Worm (Caenorhabditis elegans): ENCODE data around the gene coq-3.
A peak's percentile ranks its signal among the peaks of the same experiment; 100 is the strongest.

coq-3 gene

ce11 chrIV:14800931-14801330 lies 4.8 kb upstream of the coq-3 start:
- peak; percentile 68 for TF ChIP-seq nfya-1 (tag; optimal IDR thresholded peaks at IDR 0.05)
- TF ChIP-seq ztf-16 (tag; optimal IDR thresholded peaks at IDR 0.05), result no peak
- no peak for TF ChIP-seq lim-6 (tag; optimal IDR thresholded peaks at IDR 0.05)
- no peak for TF ChIP-seq unc-42 (tag; optimal IDR thresholded peaks at IDR 0.05)

- no peak for TF ChIP-seq ceh-18 (tag; optimal IDR thresholded peaks at IDR 0.05)
- TF ChIP-seq K02D7.2 (tag; optimal IDR thresholded peaks at IDR 0.05), result no peak
- TF ChIP-seq eyg-1 (tag; optimal IDR thresholded peaks at IDR 0.05), result no peak
- no peak for TF ChIP-seq odd-2 (tag; optimal IDR thresholded peaks at IDR 0.05)
Observed at ce11 chrIV:14799186-14799585, 3.1 kb upstream of the coq-3 start, which contains the start of gene Y57G11C.14. Y57G11C.14 (plus strand) TSS chrIV:14799311.

- no peak for TF ChIP-seq ceh-34 (tag; optimal IDR thresholded peaks at IDR 0.05)
- TF ChIP-seq che-1 (tag; optimal IDR thresholded peaks at IDR 0.05), result no peak
- TF ChIP-seq ceh-14 (tag; optimal IDR thresholded peaks at IDR 0.05), result no peak
- TF ChIP-seq ceh-22 (tag; optimal IDR thresholded peaks at IDR 0.05), result no peak
- no peak for TF ChIP-seq F13H6.1 (tag; optimal IDR thresholded peaks at IDR 0.05)
- TF ChIP-seq ets-4 (tag; optimal IDR thresholded peaks at IDR 0.05), result no peak
- TF ChIP-seq elt-2 (tag; optimal IDR thresholded peaks at IDR 0.05), result no peak
- TF ChIP-seq nhr-232 (tag; optimal IDR thresholded peaks at IDR 0.05), result no peak
- TF ChIP-seq zip-5 (tag; optimal IDR thresholded peaks at IDR 0.05), result no peak
- TF ChIP-seq ttx-3 (tag; optimal IDR thresholded peaks at IDR 0.05), result no peak
- TF ChIP-seq eyg-1 (tag; optimal IDR thresholded peaks at IDR 0.05), result no peak
- no peak for TF ChIP-seq ceh-19 (GFP tag; optimal IDR thresholded peaks at IDR 0.05)
- TF ChIP-seq C08G9.2 (tag; optimal IDR thresholded peaks at IDR 0.05), result no peak
Observed at ce11 chrIV:14797849-14798248, 1.7 kb upstream of the coq-3 start, which contains the start of gene arl-8. arl-8 (plus strand) TSS chrIV:14798149.

ce11 chrIV:14797354-14797753 lies 1.2 kb upstream of the coq-3 start, which contains the start of the genes Y57G11C.1147 and nuo-3:
Y57G11C.1147 (minus strand) TSS chrIV:14797514.
nuo-3 (minus strand) TSS chrIV:14797544.
- TF ChIP-seq ceh-19 (GFP tag; optimal IDR thresholded peaks at IDR 0.05) (no peak), nfya-1 (tag; optimal IDR thresholded peaks at IDR 0.05) (peak; percentile 16)

ce11 chrIV:14793900-14794624 lies 2.1 kb downstream of the coq-3 start:
- TF ChIP-seq ceh-14 (tag; optimal IDR thresholded peaks at IDR 0.05) (peak; percentile 7), pha-2 (tag; optimal IDR thresholded peaks at IDR 0.05) (peak; percentile 27), tbx-2 (tag; optimal IDR thresholded peaks at IDR 0.05) (peak; percentile 36), ets-4 (tag; optimal IDR thresholded peaks at IDR 0.05) (peak; percentile 51), rnt-1 (tag; optimal IDR thresholded peaks at IDR 0.05) (peak; percentile 61), syd-9 (tag; optimal IDR thresholded peaks at IDR 0.05) (peak; percentile 13), npax-4 (tag; optimal IDR thresholded peaks at IDR 0.05) (no peak), ceh-6 (GFP tag; optimal IDR thresholded peaks at IDR 0.05) (peak; percentile 27), ceh-19 (GFP tag; optimal IDR thresholded peaks at IDR 0.05) (peak; percentile 50), hlh-30 (tag; optimal IDR thresholded peaks at IDR 0.05; ENCODE audit: insufficient read depth) (peak; percentile 21), hlh-8 (tag; optimal IDR thresholded peaks at IDR 0.05) (no peak), ceh-18 (tag; optimal IDR thresholded peaks at IDR 0.05) (peak; percentile 30), ref-2 (tag; optimal IDR thresholded peaks at IDR 0.05) (peak; percentile 59), pros-1 (tag; optimal IDR thresholded peaks at IDR 0.05) (peak; percentile 2), C38D4.7 (GFP tag; optimal IDR thresholded peaks at IDR 0.05) (peak; percentile 1), ceh-48 (tag; optimal IDR thresholded peaks at IDR 0.05) (peak; percentile 94), nfya-1 (tag; optimal IDR thresholded peaks at IDR 0.05) (peak; percentile 75), F13H6.1 (tag; optimal IDR thresholded peaks at IDR 0.05) (no peak), ttx-3 (tag; optimal IDR thresholded peaks at IDR 0.05) (no peak), ceh-31 (tag; optimal IDR thresholded peaks at IDR 0.05) (peak; percentile 63), fkh-10 (GFP tag; optimal IDR thresholded peaks at IDR 0.05) (peak; percentile 34), ahr-1 (tag; optimal IDR thresholded peaks at IDR 0.05) (no peak), dmd-4 (tag; optimal IDR thresholded peaks at IDR 0.05; ENCODE audit: borderline replicate concordance) (no peak), ceh-34 (tag; optimal IDR thresholded peaks at IDR 0.05) (peak; percentile 74)

Data from whole organism, late embryonic.